Worm (Caenorhabditis elegans) whole organism, late embryonic: ENCODE results near the gene wdr-48.

ENCODE experiments used
- C08G9.2 ChIP-seq: sonication (generic microtip); optimal IDR thresholded peaks from 2 replicates; lab custom pipeline; 2016; ENCODE audit warnings: mild to moderate bottlenecking, missing genetic modification characterization, moderate library complexity, missing compliant biosample characterization
- C38D4.7 ChIP-seq: fragments of 200-800 bp; sonication (Bioruptor generic); optimal IDR thresholded peaks from 2 replicates; lab custom pipeline; 2018; ENCODE audit warnings: mild to moderate bottlenecking, missing genetic modification characterization, moderate library complexity, missing compliant biosample characterization
- K02D7.2 ChIP-seq: sonication (generic microtip); optimal IDR thresholded peaks from 2 replicates; lab custom pipeline; 2017; ENCODE audit warnings: mild to moderate bottlenecking, missing genetic modification characterization, missing compliant biosample characterization
- T23F11.4 ChIP-seq: fragments of 200-800 bp; sonication (Bioruptor generic); optimal IDR thresholded peaks from 2 replicates; lab custom pipeline; 2018; ENCODE audit warnings: mild to moderate bottlenecking, missing genetic modification characterization, missing compliant biosample characterization
- Y22D7AL.16 ChIP-seq: sonication (generic microtip); optimal IDR thresholded peaks from 2 replicates; lab custom pipeline; 2016; ENCODE audit warnings: missing genetic modification characterization, missing compliant biosample characterization
- ahr-1 ChIP-seq: sonication (generic microtip); optimal IDR thresholded peaks from 2 replicates; lab custom pipeline; 2016; ENCODE audit warnings: missing genetic modification characterization, missing compliant biosample characterization
- ama-1 ChIP-seq: fragments of 150-350 bp; optimal IDR thresholded peaks from 2 replicates; lab custom pipeline; 2014
- ceh-14 ChIP-seq: sonication (generic microtip); optimal IDR thresholded peaks from 2 replicates; lab custom pipeline; 2016; ENCODE audit warnings: missing genotype, missing genetic modification characterization, missing compliant biosample characterization
- ceh-18 ChIP-seq: sonication (generic microtip); optimal IDR thresholded peaks from 2 replicates; lab custom pipeline; 2016; ENCODE audit warnings: missing genetic modification characterization, missing compliant biosample characterization
- ceh-19 ChIP-seq: fragments of 200-800 bp; sonication (Bioruptor generic); optimal IDR thresholded peaks from 2 replicates; lab custom pipeline; 2018; ENCODE audit warnings: mild to moderate bottlenecking, missing genetic modification characterization, missing compliant biosample characterization
- ceh-2 ChIP-seq: sonication (generic microtip); optimal IDR thresholded peaks from 2 replicates; lab custom pipeline; 2016; ENCODE audit warnings: missing genotype, missing genetic modification characterization, missing compliant biosample characterization
- ceh-22 ChIP-seq: sonication (generic microtip); optimal IDR thresholded peaks from 2 replicates; lab custom pipeline; 2017; ENCODE audit warnings: missing biosample characterization, missing genetic modification characterization
- ceh-30 ChIP-seq: fragments of 150-350 bp; optimal IDR thresholded peaks from 2 replicates; lab custom pipeline; 2014; ENCODE audit warnings: missing biosample characterization, missing genetic modification characterization
- ceh-31 ChIP-seq: sonication (generic microtip); optimal IDR thresholded peaks from 2 replicates; lab custom pipeline; 2016; ENCODE audit warnings: missing genetic modification characterization, missing compliant biosample characterization
- ceh-34 ChIP-seq: sonication (generic microtip); optimal IDR thresholded peaks from 2 replicates; lab custom pipeline; 2016; ENCODE audit warnings: mild to moderate bottlenecking, missing genetic modification characterization, missing compliant biosample characterization
- ceh-45 ChIP-seq: fragments of 200-800 bp; sonication (Bioruptor generic); IDR thresholded peaks from 2 replicates; pipeline ENCODE4 v1.3.6; 2022; ENCODE audit warnings: missing genetic modification reagents, missing genetic modification characterization, missing compliant biosample characterization
- ceh-48 ChIP-seq: sonication (generic microtip); optimal IDR thresholded peaks from 2 replicates; lab custom pipeline; 2016; ENCODE audit warnings: missing genetic modification characterization, inconsistent platforms, missing compliant biosample characterization
- ceh-6 ChIP-seq: fragments of 200-800 bp; sonication (Bioruptor generic); optimal IDR thresholded peaks from 2 replicates; lab custom pipeline; 2018; ENCODE audit warnings: mild to moderate bottlenecking, missing genetic modification characterization, missing compliant biosample characterization
- ceh-9 ChIP-seq: sonication (generic microtip); optimal IDR thresholded peaks from 2 replicates; lab custom pipeline; 2016; ENCODE audit warnings: mild to moderate bottlenecking, missing genetic modification characterization, inconsistent platforms, missing compliant biosample characterization
- che-1 ChIP-seq: sonication (generic microtip); optimal IDR thresholded peaks from 2 replicates; lab custom pipeline; 2016; ENCODE audit warnings: mild to moderate bottlenecking, missing genetic modification characterization, missing compliant biosample characterization
- dmd-4 ChIP-seq: sonication (generic microtip); optimal IDR thresholded peaks from 2 replicates; lab custom pipeline; 2016; ENCODE audit warnings: borderline replicate concordance, missing genetic modification characterization, missing compliant biosample characterization
- elt-2 ChIP-seq: sonication (generic microtip); optimal IDR thresholded peaks from 2 replicates; lab custom pipeline; 2016; ENCODE audit warnings: missing genetic modification reagents, missing genetic modification characterization, missing compliant biosample characterization
- elt-4 ChIP-seq: sonication (generic microtip); optimal IDR thresholded peaks from 2 replicates; lab custom pipeline; 2016; ENCODE audit warnings: missing genetic modification characterization, missing compliant biosample characterization
- ets-4 ChIP-seq: sonication (generic microtip); optimal IDR thresholded peaks from 2 replicates; lab custom pipeline; 2016; ENCODE audit warnings: missing genetic modification characterization, missing compliant biosample characterization
- eyg-1 ChIP-seq: sonication (generic microtip); optimal IDR thresholded peaks from 2 replicates; lab custom pipeline; 2016; ENCODE audit warnings: missing genotype, missing genetic modification characterization, missing compliant biosample characterization
- fax-1 ChIP-seq: sonication (generic microtip); optimal IDR thresholded peaks from 2 replicates; lab custom pipeline; 2016; ENCODE audit warnings: missing genotype, missing genetic modification characterization, missing compliant biosample characterization
- fkh-10 ChIP-seq: fragments of 150-350 bp; optimal IDR thresholded peaks from 2 replicates; lab custom pipeline; 2014; ENCODE audit warnings: missing biosample characterization, missing genetic modification reagents, missing genetic modification characterization
- fkh-6 ChIP-seq: sonication (generic microtip); optimal IDR thresholded peaks from 2 replicates; lab custom pipeline; 2016; ENCODE audit warnings: missing genetic modification characterization, missing compliant biosample characterization
- hlh-13 ChIP-seq: fragments of 200-800 bp; sonication (Bioruptor generic); optimal IDR thresholded peaks from 2 replicates; lab custom pipeline; 2018; ENCODE audit warnings: mild to moderate bottlenecking, missing genetic modification characterization, missing compliant biosample characterization
- hlh-15 ChIP-seq: sonication (generic microtip); optimal IDR thresholded peaks from 2 replicates; lab custom pipeline; 2016; ENCODE audit warnings: missing genetic modification characterization, missing compliant biosample characterization
- hlh-6 ChIP-seq: sonication (generic microtip); optimal IDR thresholded peaks from 2 replicates; lab custom pipeline; 2016; ENCODE audit warnings: missing genotype, missing genetic modification characterization, missing compliant biosample characterization
- lin-11 ChIP-seq: fragments of 200-800 bp; sonication (Bioruptor generic); optimal IDR thresholded peaks from 2 replicates; lab custom pipeline; 2018; ENCODE audit warnings: mild to moderate bottlenecking, missing genetic modification characterization, missing compliant biosample characterization
- madf-2 ChIP-seq: sonication (generic microtip); optimal IDR thresholded peaks from 2 replicates; lab custom pipeline; 2017; ENCODE audit warnings: missing genetic modification characterization, missing compliant biosample characterization
- mec-3 ChIP-seq: sonication (generic microtip); optimal IDR thresholded peaks from 2 replicates; lab custom pipeline; 2016; ENCODE audit warnings: borderline replicate concordance, missing genetic modification characterization, missing compliant biosample characterization
- nhr-232 ChIP-seq: sonication (generic microtip); optimal IDR thresholded peaks from 2 replicates; lab custom pipeline; 2016; ENCODE audit warnings: missing genetic modification characterization, missing compliant biosample characterization
- npax-4 ChIP-seq: sonication (generic microtip); optimal IDR thresholded peaks from 2 replicates; lab custom pipeline; 2016; ENCODE audit warnings: missing genetic modification characterization, missing compliant biosample characterization
- pag-3 ChIP-seq: sonication (generic microtip); optimal IDR thresholded peaks from 2 replicates; lab custom pipeline; 2016; ENCODE audit warnings: missing compliant biosample characterization, missing genetic modification characterization, borderline replicate concordance
- pax-1 ChIP-seq: fragments of 150-350 bp; optimal IDR thresholded peaks from 2 replicates; lab custom pipeline; 2014; ENCODE audit warnings: missing biosample characterization, missing genetic modification characterization
- pha-4 ChIP-seq: fragments of 150-350 bp; optimal IDR thresholded peaks from 2 replicates; lab custom pipeline; 2018; ENCODE audit warnings: missing biosample characterization, missing genetic modification reagents, missing genetic modification characterization
- pros-1 ChIP-seq: fragments of 150-350 bp; optimal IDR thresholded peaks from 2 replicates; lab custom pipeline; 2014; ENCODE audit warnings: missing biosample characterization, missing genetic modification reagents, missing genetic modification characterization
- ref-2 ChIP-seq: sonication (generic microtip); optimal IDR thresholded peaks from 2 replicates; lab custom pipeline; 2016; ENCODE audit warnings: missing genetic modification characterization, missing compliant biosample characterization
- rnt-1 ChIP-seq: sonication (generic microtip); optimal IDR thresholded peaks from 2 replicates; lab custom pipeline; 2016; ENCODE audit warnings: missing genetic modification characterization, missing compliant biosample characterization
- sdc-2 ChIP-seq: sonication (generic microtip); optimal IDR thresholded peaks from 2 replicates; lab custom pipeline; 2016; ENCODE audit warnings: missing genotype, missing genetic modification characterization, missing compliant biosample characterization
- sox-2 ChIP-seq: fragments of 200-800 bp; sonication (Bioruptor generic); IDR thresholded peaks from 2 replicates; pipeline ENCODE4 v1.3.6; 2022; ENCODE audit warnings: missing genetic modification reagents, missing genetic modification characterization, missing compliant biosample characterization
- sox-4 ChIP-seq: sonication (generic microtip); optimal IDR thresholded peaks from 2 replicates; lab custom pipeline; 2017; ENCODE audit warnings: mild to moderate bottlenecking, missing genetic modification characterization, inconsistent platforms, missing compliant biosample characterization
- syd-9 ChIP-seq: sonication (generic microtip); optimal IDR thresholded peaks from 2 replicates; lab custom pipeline; 2016; ENCODE audit warnings: mild to moderate bottlenecking, missing genetic modification characterization, moderate library complexity, missing compliant biosample characterization
- tbx-2 ChIP-seq: sonication (generic microtip); optimal IDR thresholded peaks from 2 replicates; lab custom pipeline; 2016; ENCODE audit warnings: missing genetic modification characterization, missing compliant biosample characterization
- tbx-7 ChIP-seq: sonication (generic microtip); optimal IDR thresholded peaks from 2 replicates; lab custom pipeline; 2016; ENCODE audit warnings: missing genotype, missing genetic modification characterization, missing compliant biosample characterization
- ttx-3 ChIP-seq: sonication (generic microtip); optimal IDR thresholded peaks from 2 replicates; lab custom pipeline; 2016; ENCODE audit warnings: missing genetic modification reagents, missing genetic modification characterization, missing compliant biosample characterization
- unc-3 ChIP-seq, 2 experiments: fragments of 200-800 bp in 1 of 2; sonication (Bioruptor generic) in 1 of 2; sonication (generic microtip) in 1 of 2; conservative IDR thresholded peaks in 1 of 2; optimal IDR thresholded peaks in 1 of 2; 2 replicates each; pipeline versions ENCODE4 v1.3.6 to Lab custom; 2016 to 2022; ENCODE audit warnings: missing compliant biosample characterization in 2 of 2, missing genetic modification characterization in 2 of 2, missing genetic modification reagents in 1 of 2
- unc-42 ChIP-seq: sonication (generic microtip); optimal IDR thresholded peaks from 2 replicates; lab custom pipeline; 2016; ENCODE audit warnings: missing genotype, missing genetic modification characterization, missing compliant biosample characterization
- unc-55 ChIP-seq: sonication (generic microtip); optimal IDR thresholded peaks from 2 replicates; lab custom pipeline; 2017; ENCODE audit warnings: missing biosample characterization, missing genetic modification reagents, missing genetic modification characterization
- zip-5 ChIP-seq: sonication (generic microtip); optimal IDR thresholded peaks from 2 replicates; lab custom pipeline; 2016; ENCODE audit warnings: missing genetic modification characterization, missing compliant biosample characterization
- ztf-16 ChIP-seq: sonication (generic microtip); optimal IDR thresholded peaks from 2 replicates; lab custom pipeline; 2017; ENCODE audit warnings: missing genetic modification characterization, missing compliant biosample characterization

wdr-48 gene

DNA sequence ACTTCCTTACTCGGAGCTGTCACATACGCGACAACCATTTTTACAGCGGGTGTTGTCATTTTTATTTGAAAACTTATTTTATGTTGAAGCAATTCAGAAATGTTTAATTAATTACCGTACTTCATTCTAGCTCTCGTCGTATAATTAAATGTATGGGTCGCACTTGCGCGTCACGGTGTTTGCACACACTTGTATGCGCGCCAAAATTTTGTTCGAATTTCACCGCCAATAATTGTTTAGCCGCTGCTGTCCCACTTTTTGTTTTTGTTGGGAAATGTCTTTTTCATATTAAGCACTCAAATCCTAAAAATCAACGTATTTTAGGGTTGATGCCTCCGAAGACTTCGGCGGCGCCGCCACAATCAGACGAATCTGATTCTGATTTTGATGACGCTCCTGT lies 8.5 kb downstream of the wdr-48 start, which contains the start of the genes F35G12.7 and smc-4:
F35G12.7 (minus strand) TSS at position 154 of the 400 bp plus-strand sequence.
smc-4 (plus strand) TSS at position 325 of the 400 bp plus-strand sequence.
- no peak for TF ChIP-seq C08G9.2
- no peak for TF ChIP-seq ceh-45
- TF ChIP-seq ztf-16 (tag; lab: Kevin White, UChicago): no peak
- TF ChIP-seq madf-2: no peak
- TF ChIP-seq fax-1 (tag; lab: Kevin White, UChicago): no peak
- TF ChIP-seq unc-3 (GFP tag; conservative IDR thresholded peaks at IDR 0.05; lab: Robert Waterston, UW): no peak
- TF ChIP-seq unc-3 (tag; optimal IDR thresholded peaks at IDR 0.05; lab: Kevin White, UChicago): no peak
- TF ChIP-seq syd-9 (tag; lab: Kevin White, UChicago): no peak
- TF ChIP-seq fkh-10: no peak
- no peak for TF ChIP-seq ref-2 (tag; lab: Kevin White, UChicago)
- peak; percentile 16 for TF ChIP-seq tbx-2 (tag; lab: Kevin White, UChicago)
- TF ChIP-seq unc-42 (tag; lab: Kevin White, UChicago): peak; percentile 88
- TF ChIP-seq pax-1: no peak
- TF ChIP-seq pag-3 (tag; lab: Kevin White, UChicago): no peak
- no peak for TF ChIP-seq ceh-2
- peak; percentile 14; the same call in 1 of the 2 replicates for TF ChIP-seq sox-2
- no peak for TF ChIP-seq K02D7.2 (tag; lab: Kevin White, UChicago)
- no peak for TF ChIP-seq npax-4 (tag; lab: Kevin White, UChicago)
- TF ChIP-seq T23F11.4 (GFP tag; lab: Kevin White, UChicago): no peak
- no peak for TF ChIP-seq fkh-6 (tag; lab: Kevin White, UChicago)
- peak; percentile 29 for TF ChIP-seq ceh-31 (tag; lab: Kevin White, UChicago)
- no peak for TF ChIP-seq eyg-1 (tag; lab: Kevin White, UChicago)
- TF ChIP-seq ets-4 (tag; lab: Kevin White, UChicago): no peak
- TF ChIP-seq hlh-15 (tag; lab: Kevin White, UChicago): no peak
- no peak for TF ChIP-seq tbx-7 (tag; lab: Kevin White, UChicago)
- TF ChIP-seq sdc-2 (tag; lab: Kevin White, UChicago): no peak
- TF ChIP-seq hlh-6 (tag; lab: Kevin White, UChicago): no peak
- TF ChIP-seq ttx-3 (tag; lab: Kevin White, UChicago): peak; percentile 22
- TF ChIP-seq ceh-22 (tag; lab: Kevin White, UChicago): no peak
- no peak for TF ChIP-seq ama-1
- TF ChIP-seq ceh-14: peak; percentile 56
- no peak for TF ChIP-seq ceh-6 (GFP tag; lab: Kevin White, UChicago)
- no peak for TF ChIP-seq unc-55
- TF ChIP-seq zip-5 (tag; lab: Kevin White, UChicago): no peak
- TF ChIP-seq rnt-1 (tag; lab: Kevin White, UChicago): no peak
- no peak for TF ChIP-seq lin-11 (tag; lab: Kevin White, UChicago)
- no peak for TF ChIP-seq Y22D7AL.16
- TF ChIP-seq ceh-48 (tag; lab: Kevin White, UChicago): no peak
- no peak for TF ChIP-seq C38D4.7
- TF ChIP-seq elt-4 (tag; lab: Kevin White, UChicago): no peak
- TF ChIP-seq pha-4 (tag; lab: Kevin White, UChicago): no peak
- no peak for TF ChIP-seq ceh-9
- no peak for TF ChIP-seq nhr-232 (tag; lab: Kevin White, UChicago)
- TF ChIP-seq hlh-13 (GFP tag; lab: Kevin White, UChicago): no peak
- TF ChIP-seq ceh-19 (GFP tag; lab: Kevin White, UChicago): no peak
- TF ChIP-seq pros-1 (tag; lab: Kevin White, UChicago): no peak
- TF ChIP-seq sox-4: no peak
- TF ChIP-seq dmd-4: no peak
- TF ChIP-seq che-1 (tag; lab: Kevin White, UChicago): peak; percentile 20
- no peak for TF ChIP-seq mec-3 (tag; lab: Kevin White, UChicago)
- TF ChIP-seq ahr-1: no peak
- no peak for TF ChIP-seq ceh-34
- TF ChIP-seq elt-2: no peak
- no peak for TF ChIP-seq ceh-18 (tag; lab: Kevin White, UChicago)
- TF ChIP-seq ceh-30 (tag; lab: Kevin White, UChicago): no peak
